Worm (Caenorhabditis elegans) whole organism, L1 larva: ENCODE measurements around the gene eor-2.

ENCODE experiments used
- C16A3.4 ChIP-seq: fragments of 150-350 bp; optimal IDR thresholded peaks from 2 replicates; lab custom pipeline; 2014; ENCODE audit warnings: missing biosample characterization, missing genetic modification characterization
- C34B4.2 ChIP-seq: sonication (generic microtip); optimal IDR thresholded peaks from 2 replicates; lab custom pipeline; 2017; ENCODE audit warnings: mild to moderate bottlenecking, missing genetic modification characterization, missing compliant biosample characterization
- aly-2 ChIP-seq: fragments of 150-350 bp; optimal IDR thresholded peaks from 2 replicates; lab custom pipeline; 2014; ENCODE audit warnings: missing biosample characterization, missing genetic modification characterization
- ama-1 ChIP-seq: fragments of 150-350 bp; optimal IDR thresholded peaks from 2 replicates; lab custom pipeline; 2014
- blmp-1 ChIP-seq: fragments of 150-350 bp; optimal IDR thresholded peaks from 2 replicates; lab custom pipeline; 2014; ENCODE audit warnings: missing biosample characterization, missing genetic modification characterization
- ceh-63 ChIP-seq: fragments of 200-800 bp; sonication (Bioruptor generic); optimal IDR thresholded peaks from 2 replicates; lab custom pipeline; 2018; ENCODE audit warnings: mild to moderate bottlenecking, missing genetic modification characterization, missing compliant biosample characterization
- ceh-8 ChIP-seq: fragments of 200-800 bp; sonication (Bioruptor generic); optimal IDR thresholded peaks from 2 replicates; lab custom pipeline; 2018; ENCODE audit warnings: mild to moderate bottlenecking, missing genetic modification characterization, moderate library complexity, missing compliant biosample characterization
- ceh-90 ChIP-seq: sonication (generic microtip); optimal IDR thresholded peaks from 2 replicates; lab custom pipeline; 2016; ENCODE audit warnings: missing genetic modification characterization, missing compliant biosample characterization
- ces-1 ChIP-seq: fragments of 150-350 bp; optimal IDR thresholded peaks from 2 replicates; lab custom pipeline; 2014; ENCODE audit warnings: missing biosample characterization, missing genetic modification reagents, missing genetic modification characterization
- dpl-1 ChIP-seq, 3 experiments: fragments of 150-350 bp in 2 of 3; sonication (generic microtip) in 1 of 3; optimal IDR thresholded peaks; 2 replicates each; lab custom pipeline; 2014 to 2017; ENCODE audit warnings: missing biosample characterization in 3 of 3, missing genetic modification characterization in 3 of 3, missing genetic modification reagents in 3 of 3
- dsc-1 ChIP-seq: sonication (generic microtip); optimal IDR thresholded peaks from 2 replicates; lab custom pipeline; 2016; ENCODE audit warnings: mild to moderate bottlenecking, missing genetic modification characterization, missing compliant biosample characterization
- egl-13 ChIP-seq: sonication (generic microtip); optimal IDR thresholded peaks from 2 replicates; lab custom pipeline; 2016; ENCODE audit warnings: missing genotype, missing genetic modification reagents, missing genetic modification characterization, missing compliant biosample characterization
- egl-27 ChIP-seq, 2 experiments: fragments of 150-350 bp in 1 of 2; sonication (generic microtip); optimal IDR thresholded peaks; 3 replicates each; lab custom pipeline; 2017 to 2018; ENCODE audit warnings: missing biosample characterization in 2 of 2, missing genetic modification characterization in 2 of 2, missing genetic modification reagents in 2 of 2
- elt-2 ChIP-seq: sonication (generic microtip); optimal IDR thresholded peaks from 2 replicates; lab custom pipeline; 2016; ENCODE audit warnings: missing genetic modification characterization, mild to moderate bottlenecking, inconsistent platforms, missing compliant biosample characterization, missing genetic modification reagents
- elt-3 ChIP-seq, 6 experiments: fragments of 150-350 bp in 1 of 6; sonication (generic microtip); optimal IDR thresholded peaks; 2 replicates each; lab custom pipeline; 2017 to 2018; ENCODE audit warnings: missing biosample characterization in 6 of 6, missing genetic modification characterization in 6 of 6, inconsistent platforms in 1 of 6
- fkh-10 ChIP-seq: sonication (generic microtip); optimal IDR thresholded peaks from 2 replicates; lab custom pipeline; 2017; ENCODE audit warnings: missing biosample characterization, missing genetic modification reagents, missing genetic modification characterization
- fkh-4 ChIP-seq: sonication (generic microtip); optimal IDR thresholded peaks from 2 replicates; lab custom pipeline; 2016; ENCODE audit warnings: missing compliant biosample characterization, missing genetic modification characterization, borderline replicate concordance
- hlh-17 ChIP-seq: fragments of 200-800 bp; sonication (Bioruptor generic); optimal IDR thresholded peaks from 2 replicates; lab custom pipeline; 2018; ENCODE audit warnings: missing genetic modification characterization, mild to moderate bottlenecking, missing compliant biosample characterization, moderate library complexity, borderline replicate concordance
- irx-1 ChIP-seq: sonication (generic microtip); optimal IDR thresholded peaks from 2 replicates; lab custom pipeline; 2016; ENCODE audit warnings: missing genetic modification characterization, missing compliant biosample characterization
- lin-13 ChIP-seq: fragments of 150-350 bp; optimal IDR thresholded peaks from 2 replicates; lab custom pipeline; 2014; ENCODE audit warnings: missing biosample characterization, missing genetic modification reagents, missing genetic modification characterization
- lin-14 ChIP-seq: fragments of 200-800 bp; sonication (Bioruptor generic); optimal IDR thresholded peaks from 2 replicates; lab custom pipeline; 2018; ENCODE audit warnings: mild to moderate bottlenecking, missing genetic modification characterization, moderate library complexity, missing compliant biosample characterization
- lin-15B ChIP-seq: fragments of 150-350 bp; sonication (generic microtip); optimal IDR thresholded peaks from 3 replicates; lab custom pipeline; 2014; ENCODE audit warnings: missing biosample characterization, missing genetic modification characterization
- mef-2 ChIP-seq: fragments of 150-350 bp; optimal IDR thresholded peaks from 2 replicates; lab custom pipeline; 2014; ENCODE audit warnings: missing biosample characterization, missing genetic modification characterization
- nhr-20 ChIP-seq: sonication (generic microtip); optimal IDR thresholded peaks from 2 replicates; lab custom pipeline; 2016; ENCODE audit warnings: mild to moderate bottlenecking, missing genetic modification characterization, missing compliant biosample characterization
- nhr-28 ChIP-seq: fragments of 150-350 bp; optimal IDR thresholded peaks from 2 replicates; lab custom pipeline; 2014; ENCODE audit warnings: missing biosample characterization, missing genetic modification characterization
- nhr-71 ChIP-seq: sonication (generic microtip); optimal IDR thresholded peaks from 2 replicates; lab custom pipeline; 2016; ENCODE audit warnings: mild to moderate bottlenecking, missing genetic modification characterization, moderate library complexity, missing compliant biosample characterization
- nhr-77 ChIP-seq: fragments of 150-350 bp; optimal IDR thresholded peaks from 2 replicates; lab custom pipeline; 2014; ENCODE audit warnings: missing biosample characterization, missing genetic modification characterization
- nhr-84 ChIP-seq: sonication (generic microtip); optimal IDR thresholded peaks from 2 replicates; lab custom pipeline; 2017; ENCODE audit warnings: missing biosample characterization, missing genetic modification characterization
- nhr-90 ChIP-seq: sonication (generic microtip); optimal IDR thresholded peaks from 2 replicates; lab custom pipeline; 2016; ENCODE audit warnings: mild to moderate bottlenecking, missing genetic modification characterization, missing compliant biosample characterization; ENCODE audit not compliant: poor library complexity
- pag-3 ChIP-seq: sonication (generic microtip); optimal IDR thresholded peaks from 2 replicates; lab custom pipeline; 2017; ENCODE audit warnings: missing genetic modification characterization, mild to moderate bottlenecking, missing compliant biosample characterization, antibody characterized with exemption, borderline replicate concordance; ENCODE audit not compliant: insufficient read depth
- snu-23 ChIP-seq: sonication (generic microtip); optimal IDR thresholded peaks from 2 replicates; lab custom pipeline; 2016; ENCODE audit warnings: missing genetic modification characterization, missing compliant biosample characterization
- sox-4 ChIP-seq: sonication (generic microtip); optimal IDR thresholded peaks from 2 replicates; lab custom pipeline; 2016; ENCODE audit warnings: missing genetic modification characterization, missing compliant biosample characterization
- tlp-1 ChIP-seq: fragments of 150-350 bp; optimal IDR thresholded peaks from 2 replicates; lab custom pipeline; 2014; ENCODE audit warnings: missing biosample characterization, missing genetic modification characterization
- unc-62 ChIP-seq: fragments of 150-350 bp; optimal IDR thresholded peaks from 2 replicates; lab custom pipeline; 2014; ENCODE audit warnings: missing biosample characterization, missing genetic modification reagents, missing genetic modification characterization
- unc-86 ChIP-seq: sonication (generic microtip); optimal IDR thresholded peaks from 2 replicates; lab custom pipeline; 2016; ENCODE audit warnings: missing genetic modification characterization, missing compliant biosample characterization
- unc-98 ChIP-seq: fragments of 200-800 bp; sonication (Bioruptor generic); IDR thresholded peaks from 2 replicates; pipeline ENCODE4 v1.3.6; 2022; ENCODE audit warnings: missing genetic modification characterization, missing compliant biosample characterization

The eor-2 gene

ce11 chrX:14639941-14640340, 37.1 kb downstream of the eor-2 start (continued):
- TF ChIP-seq nhr-90 (tag; lab: Kevin White, UChicago) (no peak), lin-13 (no peak), egl-27 (tag; optimal IDR thresholded peaks at IDR 0.05; lab: Kevin White, UChicago) (peak in 1 of 2 experiments; percentile 16), ama-1 (lab: Kevin White, UChicago) (no peak), unc-86 (tag; lab: Kevin White, UChicago) (peak; percentile 67), sox-4 (tag; lab: Kevin White, UChicago) (no peak), unc-98 (GFP tag; lab: Robert Waterston, UW) (no peak), egl-13 (tag; lab: Kevin White, UChicago) (peak; percentile 52), mef-2 (tag; lab: Kevin White, UChicago) (no peak), fkh-10 (peak; percentile 90), dpl-1 (GFP tag; optimal IDR thresholded peaks at IDR 0.05; lab: Kevin White, UChicago) (peak in 1 of 3 experiments; percentile 31)

DNA sequence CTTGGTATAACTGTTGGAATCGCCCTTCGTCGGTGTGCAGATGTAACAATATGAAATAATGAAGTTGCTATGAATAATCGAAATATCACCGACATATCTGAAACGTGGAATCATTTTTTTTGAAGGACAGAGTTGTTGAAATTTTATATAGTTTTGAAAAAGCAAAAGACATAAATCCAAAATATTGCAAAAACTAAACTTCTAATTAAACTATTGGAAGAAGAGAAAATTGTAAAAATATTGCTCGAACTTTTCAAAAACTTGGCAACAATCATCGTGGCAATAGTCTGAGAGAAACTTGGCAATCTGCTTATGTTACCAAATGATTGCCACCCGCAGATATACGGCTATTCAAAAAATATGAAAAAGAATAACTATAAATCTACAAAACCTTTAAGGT, 42.6 kb downstream of the eor-2 start, which contains the start of gene F54E4.4:
Gene F54E4.4, minus strand, starts transcription at position 101 of the 400 bp plus-strand sequence.
- TF ChIP-seq nhr-20 (tag; lab: Kevin White, UChicago) (no peak), nhr-90 (tag; lab: Kevin White, UChicago) (no peak), ces-1 (GFP tag; lab: Kevin White, UChicago) (no peak), ceh-63 (GFP tag; lab: Kevin White, UChicago) (no peak), pag-3 (tag; lab: Kevin White, UChicago) (no peak), elt-3 (tag; optimal IDR thresholded peaks at IDR 0.05; lab: Kevin White, UChicago) (no peak), nhr-77 (no peak), unc-62 (no peak), nhr-84 (no peak), aly-2 (tag; lab: Kevin White, UChicago) (no peak), fkh-4 (tag; lab: Kevin White, UChicago) (no peak), dpl-1 (GFP tag; optimal IDR thresholded peaks at IDR 0.05; lab: Kevin White, UChicago) (no peak)

- TF ChIP-seq ces-1 (GFP tag; lab: Kevin White, UChicago) (peak; percentile 46), C16A3.4 (tag; lab: Kevin White, UChicago) (no peak), ceh-8 (GFP tag; lab: Kevin White, UChicago) (peak; percentile 74), lin-14 (GFP tag; lab: Kevin White, UChicago) (peak; percentile 69), dsc-1 (peak; percentile 36)
- TF ChIP-seq, all 84 proteins: peak for 4
Measured at ce11 chrX:14649224-14649623, 46.4 kb downstream of the eor-2 start.

- no peak for TF ChIP-seq lin-15B (tag; lab: Kevin White, UChicago)
- no peak for TF ChIP-seq nhr-28 (tag; lab: Kevin White, UChicago)
- no peak for TF ChIP-seq blmp-1 (tag; lab: Kevin White, UChicago)
- TF ChIP-seq C34B4.2 (tag; lab: Kevin White, UChicago) = no peak
- no peak for TF ChIP-seq nhr-71 (tag; lab: Kevin White, UChicago)
- TF ChIP-seq elt-2 = no peak
- TF ChIP-seq snu-23 = no peak
- no peak for TF ChIP-seq aly-2 (tag; lab: Kevin White, UChicago)
- TF ChIP-seq irx-1 (tag; lab: Kevin White, UChicago) = no peak
- TF ChIP-seq nhr-20 (tag; lab: Kevin White, UChicago) = no peak
- no peak for TF ChIP-seq ceh-90 (tag; lab: Kevin White, UChicago)
- TF ChIP-seq C16A3.4 (tag; lab: Kevin White, UChicago) = no peak
- TF ChIP-seq egl-13 (tag; lab: Kevin White, UChicago) = no peak
- no peak for TF ChIP-seq tlp-1 (tag; lab: Kevin White, UChicago)
- no peak for TF ChIP-seq hlh-17
- TF ChIP-seq, all 84 proteins: peak for 0
Measured at ce11 chrX:14652058-14652457, 49.2 kb downstream of the eor-2 start.
